Worm (Caenorhabditis elegans): Measurements from ENCODE around the gene ZK616.1.

ZK616.1 gene

DNA sequence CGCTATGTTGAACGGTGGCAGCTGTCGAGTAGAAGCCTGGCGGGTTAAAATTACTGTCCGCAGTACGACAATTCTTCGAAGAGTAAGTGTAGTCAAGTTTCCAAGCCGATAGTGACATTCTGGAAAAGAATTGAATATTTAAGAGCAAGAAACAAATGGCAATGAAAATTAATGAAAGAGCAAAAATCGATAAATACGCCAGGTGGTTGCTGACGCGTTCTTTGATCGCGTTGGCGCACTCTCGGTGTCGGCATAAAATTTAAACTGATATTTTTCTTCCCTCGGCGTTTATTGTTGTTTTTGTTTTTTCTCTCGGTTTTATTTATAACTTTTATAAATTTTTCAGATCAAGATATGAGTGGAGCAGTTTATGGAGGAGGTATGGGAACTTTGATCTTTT is 6.0 kb upstream of the ZK616.1 start, which contains the start of the genes perm-3 and swsn-6 (continued):
- TF ChIP-seq snu-23 (GFP tag; optimal IDR thresholded peaks at IDR 0.05) (peak; percentile 89), nhr-85 (tag) (peak; percentile 85), lin-13 (GFP tag; optimal IDR thresholded peaks at IDR 0.05) (peak; percentile 64), fos-1 (tag; optimal IDR thresholded peaks at IDR 0.05) (peak; percentile 31), unc-86 (tag; optimal IDR thresholded peaks at IDR 0.05) (peak; percentile 81), nhr-19 (GFP tag; conservative IDR thresholded peaks at IDR 0.05) (peak; percentile 85), blmp-1 (tag; optimal IDR thresholded peaks at IDR 0.05) (peak; percentile 53), fkh-10 (GFP tag; optimal IDR thresholded peaks at IDR 0.05) (peak; percentile 35), swsn-7 (tag; optimal IDR thresholded peaks at IDR 0.05) (peak; percentile 90), hlh-17 (GFP tag; optimal IDR thresholded peaks at IDR 0.05; ENCODE audit: borderline replicate concordance) (no peak), isw-1 (GFP tag; IDR thresholded peaks at IDR 0.05) (peak; percentile 76), hpl-2 (GFP tag; optimal IDR thresholded peaks at IDR 0.05) (peak; percentile 17), lin-14 (GFP tag; optimal IDR thresholded peaks at IDR 0.05) (peak; percentile 83), jun-1 (tag; optimal IDR thresholded peaks at IDR 0.05) (peak; percentile 49), ceh-82 (tag; optimal IDR thresholded peaks at IDR 0.05) (peak; percentile 72 to 93 (median 85)), tlp-1 (tag; optimal IDR thresholded peaks at IDR 0.05) (no peak), nhr-77 (tag; optimal IDR thresholded peaks at IDR 0.05) (peak; percentile 48), mdl-1 (tag; optimal IDR thresholded peaks at IDR 0.05) (peak in 1 of 2 experiments; percentile 52), sox-4 (tag; optimal IDR thresholded peaks at IDR 0.05) (peak; percentile 46), mep-1 (tag; optimal IDR thresholded peaks at IDR 0.05) (peak; percentile 94), pag-3 (tag; optimal IDR thresholded peaks at IDR 0.05; ENCODE audit: borderline replicate concordance, insufficient read depth) (no peak), lin-39 (tag; optimal IDR thresholded peaks at IDR 0.05) (peak; percentile 87), sptf-1 (tag; optimal IDR thresholded peaks at IDR 0.05) (no peak), lin-35 (GFP tag; optimal IDR thresholded peaks at IDR 0.05) (peak; percentile 86), tbx-2 (tag; optimal IDR thresholded peaks at IDR 0.05) (peak; percentile 82), hlh-4 (tag; optimal IDR thresholded peaks at IDR 0.05) (no peak), C16A3.4 (tag; optimal IDR thresholded peaks at IDR 0.05) (peak; percentile 82), efl-3 (GFP tag; optimal IDR thresholded peaks at IDR 0.05) (no peak), egl-13 (tag; optimal IDR thresholded peaks at IDR 0.05) (peak; percentile 77), dpl-1 (GFP tag; optimal IDR thresholded peaks at IDR 0.05) (peak; percentile 78 to 84 (median 84)), aly-2 (tag; optimal IDR thresholded peaks at IDR 0.05) (no peak), ceh-90 (tag; optimal IDR thresholded peaks at IDR 0.05) (no peak), fkh-4 (tag; optimal IDR thresholded peaks at IDR 0.05; ENCODE audit: borderline replicate concordance) (no peak), vab-15 (tag; optimal IDR thresholded peaks at IDR 0.05) (no peak), unc-62 (GFP tag; optimal IDR thresholded peaks at IDR 0.05) (no peak), unc-30 (tag; optimal IDR thresholded peaks at IDR 0.05) (no peak), nhr-20 (tag; optimal IDR thresholded peaks at IDR 0.05) (peak; percentile 84), zag-1 (tag; optimal IDR thresholded peaks at IDR 0.05) (no peak), ztf-11 (tag; optimal IDR thresholded peaks at IDR 0.05) (peak in 1 of 2 experiments; percentile 39)

DNA sequence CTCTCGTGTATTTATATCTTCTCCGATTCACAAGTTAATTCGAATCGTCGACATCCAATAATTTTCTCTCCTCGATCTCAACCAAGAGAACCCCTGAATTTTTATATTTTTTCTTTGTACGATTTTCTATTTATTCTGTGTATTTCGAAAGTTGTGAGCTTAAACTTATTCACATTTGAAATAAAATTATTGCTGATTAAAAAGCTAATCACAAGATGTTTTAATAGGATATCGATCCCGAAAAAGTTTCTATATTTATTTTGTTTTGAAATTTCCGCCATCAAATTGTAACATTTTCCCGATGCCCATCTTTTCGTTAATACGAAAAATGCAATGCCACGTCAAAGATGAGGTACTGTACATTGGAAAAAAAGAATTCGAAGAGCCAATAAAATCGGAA is 3.9 kb upstream of the ZK616.1 start, which contains the start of gene ZK616.3:
Gene ZK616.3, plus strand, starts transcription at position 301 of the 400 bp plus-strand sequence.
- TF ChIP-seq C04F5.9 (tag; optimal IDR thresholded peaks at IDR 0.05) (no peak), unc-30 (tag; optimal IDR thresholded peaks at IDR 0.05) (no peak), efl-3 (GFP tag; optimal IDR thresholded peaks at IDR 0.05) (no peak), lin-35 (GFP tag; optimal IDR thresholded peaks at IDR 0.05) (no peak), sptf-1 (tag; optimal IDR thresholded peaks at IDR 0.05) (no peak), nhr-28 (tag; optimal IDR thresholded peaks at IDR 0.05) (no peak), ces-1 (GFP tag; optimal IDR thresholded peaks at IDR 0.05) (no peak), fos-1 (tag; optimal IDR thresholded peaks at IDR 0.05) (no peak), F16B12.6 (tag; optimal IDR thresholded peaks at IDR 0.05) (no peak), tbx-2 (tag; optimal IDR thresholded peaks at IDR 0.05) (no peak), alr-1 (tag; optimal IDR thresholded peaks at IDR 0.05; ENCODE audit: borderline replicate concordance) (no peak)

Data from whole organism, L1 larva.